Worm (Caenorhabditis elegans) whole organism, L3 larva: ENCODE results near the gene F33A8.4.

ENCODE experiments used
- fos-1 ChIP-seq: fragments of 150-350 bp; optimal IDR thresholded peaks from 2 replicates; lab custom pipeline; 2014; ENCODE audit warnings: missing biosample characterization, missing genetic modification characterization
- jun-1 ChIP-seq: fragments of 150-350 bp; optimal IDR thresholded peaks from 2 replicates; lab custom pipeline; 2014; ENCODE audit warnings: missing biosample characterization, missing genetic modification reagents, missing genetic modification characterization
- mdl-1 ChIP-seq: fragments of 150-350 bp; optimal IDR thresholded peaks from 2 replicates; lab custom pipeline; 2014; ENCODE audit warnings: missing biosample characterization, missing genetic modification characterization
- nhr-67 ChIP-seq: fragments of 150-350 bp; optimal IDR thresholded peaks from 2 replicates; lab custom pipeline; 2014; ENCODE audit warnings: missing biosample characterization, missing genetic modification characterization

DNA sequence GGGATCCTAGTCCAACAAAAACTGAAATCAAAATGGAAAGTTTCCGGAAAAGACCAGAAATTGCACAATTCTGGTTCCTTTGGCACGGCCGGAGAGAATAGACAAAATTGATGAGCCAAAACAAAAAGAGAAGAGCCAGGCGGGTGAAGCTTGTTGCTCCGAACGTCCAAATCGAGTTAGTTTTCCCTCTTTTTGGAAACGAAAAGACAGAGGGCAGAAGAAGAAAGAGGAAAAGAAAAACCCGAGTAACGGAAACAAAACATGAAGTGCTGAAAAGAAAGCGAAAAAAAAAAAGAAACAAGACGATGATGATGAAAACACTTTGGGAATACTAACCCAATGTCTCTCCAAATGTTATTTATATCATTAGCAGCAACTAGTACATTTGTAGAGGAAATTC lies 42.7 kb upstream of the F33A8.4 start:
- no peak for TF ChIP-seq nhr-67 (tag; lab: Kevin White, UChicago)
- no peak for TF ChIP-seq fos-1 (tag; lab: Kevin White, UChicago)
- no peak for TF ChIP-seq mdl-1
- no peak for TF ChIP-seq jun-1 (tag; lab: Kevin White, UChicago)
